Fruit fly (Drosophila melanogaster) whole organism, embryonic: ENCODE data around the gene CG14273.
A peak's percentile ranks its signal among the peaks of the same experiment; 100 is the strongest.

ENCODE experiments used
- Asciz ChIP-seq: fragments of 200-800 bp; sonication (Bioruptor generic); optimal IDR thresholded peaks from 2 replicates; lab custom pipeline; 2017; ENCODE audit warnings: missing biosample characterization, mild to moderate bottlenecking, missing genetic modification characterization, missing genetic modification reagents
- Blimp-1 ChIP-seq: fragments of 200-800 bp; sonication (Bioruptor generic); optimal IDR thresholded peaks from 3 replicates; lab custom pipeline; 2018; ENCODE audit warnings: missing biosample characterization, missing genetic modification characterization, mild to moderate bottlenecking, moderate library complexity, missing genetic modification reagents
- CG10431 ChIP-seq: fragments of 200-800 bp; sonication (Bioruptor generic); optimal IDR thresholded peaks from 3 replicates; lab custom pipeline; 2018; ENCODE audit warnings: missing biosample characterization, mild to moderate bottlenecking, missing genetic modification characterization
- CG10979 ChIP-seq: fragments of 200-800 bp; sonication (Bioruptor generic); optimal IDR thresholded peaks from 2 replicates; lab custom pipeline; 2018; ENCODE audit warnings: missing biosample characterization, mild to moderate bottlenecking, missing genetic modification characterization, moderate library complexity
- CG11398 ChIP-seq: fragments of 200-800 bp; sonication (Bioruptor generic); optimal IDR thresholded peaks from 2 replicates; lab custom pipeline; 2016; ENCODE audit warnings: missing biosample characterization, missing genetic modification characterization
- CG13624 ChIP-seq: fragments of 200-800 bp; sonication (Bioruptor generic); optimal IDR thresholded peaks from 2 replicates; lab custom pipeline; 2016; ENCODE audit warnings: missing biosample characterization, missing genetic modification characterization
- CG14441 ChIP-seq: fragments of 200-800 bp; sonication (Bioruptor generic); IDR thresholded peaks from 2 replicates; pipeline ENCODE4 v1.3.6; 2022; ENCODE audit warnings: missing biosample characterization, missing genetic modification characterization
- CG14667 ChIP-seq: fragments of 200-800 bp; sonication (Bioruptor generic); IDR thresholded peaks from 2 replicates; pipeline ENCODE4 v1.3.6; 2022; ENCODE audit warnings: missing biosample characterization, missing genetic modification characterization
- CG1529 ChIP-seq: fragments of 200-800 bp; sonication (Bioruptor generic); optimal IDR thresholded peaks from 3 replicates; lab custom pipeline; 2018; ENCODE audit warnings: missing biosample characterization, missing genetic modification characterization
- CG17328 ChIP-seq: fragments of 200-800 bp; sonication (Bioruptor generic); IDR thresholded peaks from 2 replicates; pipeline ENCODE4 v1.3.6; 2022; ENCODE audit warnings: missing biosample characterization, missing genetic modification characterization
- CG17612 ChIP-seq: fragments of 200-800 bp; sonication (Bioruptor generic); IDR thresholded peaks from 2 replicates; pipeline ENCODE4 v1.3.6; 2022; ENCODE audit warnings: missing biosample characterization, missing genetic modification characterization
- CG1792 ChIP-seq: fragments of 200-800 bp; sonication (Bioruptor generic); optimal IDR thresholded peaks from 2 replicates; lab custom pipeline; 2016; ENCODE audit warnings: missing biosample characterization, missing genetic modification characterization
- CG2116 ChIP-seq: fragments of 200-800 bp; sonication (Bioruptor generic); optimal IDR thresholded peaks from 3 replicates; lab custom pipeline; 2018; ENCODE audit warnings: missing biosample characterization, mild to moderate bottlenecking, missing genetic modification characterization
- CG31441 ChIP-seq: fragments of 200-800 bp; sonication (Bioruptor generic); IDR thresholded peaks from 2 replicates; pipeline ENCODE4 v1.3.6; 2022; ENCODE audit warnings: missing biosample characterization, missing genetic modification characterization
- CG4328 ChIP-seq: fragments of 200-800 bp; sonication (Bioruptor generic); optimal IDR thresholded peaks from 3 replicates; lab custom pipeline; 2017; ENCODE audit warnings: missing biosample characterization, missing genetic modification reagents, missing genetic modification characterization
- CG6654 ChIP-seq: fragments of 200-800 bp; sonication (Bioruptor generic); optimal IDR thresholded peaks from 2 replicates; lab custom pipeline; 2017; ENCODE audit warnings: missing biosample characterization, mild to moderate bottlenecking, missing genetic modification characterization
- Ets97D ChIP-seq: fragments of 200-800 bp; sonication (Bioruptor generic); optimal IDR thresholded peaks from 3 replicates; lab custom pipeline; 2016; ENCODE audit warnings: missing biosample characterization, missing genetic modification characterization
- Fer3 ChIP-seq: fragments of 200-800 bp; sonication (Bioruptor generic); optimal IDR thresholded peaks from 2 replicates; lab custom pipeline; 2018; ENCODE audit warnings: missing biosample characterization, mild to moderate bottlenecking, missing genetic modification characterization, moderate library complexity
- Gsc ChIP-seq: fragments of 200-800 bp; sonication (Bioruptor generic); IDR thresholded peaks from 2 replicates; pipeline ENCODE4 v1.3.6; 2022; ENCODE audit warnings: missing biosample characterization, missing genetic modification characterization
- HLHmδ ChIP-seq: fragments of 200-800 bp; sonication (Bioruptor generic); optimal IDR thresholded peaks from 2 replicates; lab custom pipeline; 2018; ENCODE audit warnings: missing biosample characterization, mild to moderate bottlenecking, missing genetic modification characterization, moderate library complexity
- Hey ChIP-seq: fragments of 200-800 bp; sonication (Bioruptor generic); optimal IDR thresholded peaks from 3 replicates; lab custom pipeline; 2018; ENCODE audit warnings: missing biosample characterization, mild to moderate bottlenecking, missing genetic modification characterization
- Hr78 ChIP-seq, 2 experiments: fragments of 200-800 bp in 1 of 2; fragments of >200 bp in 1 of 2; sonication (Bioruptor generic) in 1 of 2; optimal IDR thresholded peaks; 2 replicates each; lab custom pipeline; 2017 to 2019; ENCODE audit warnings: missing biosample characterization in 2 of 2, missing genetic modification characterization in 2 of 2, mild to moderate bottlenecking in 1 of 2, moderate library complexity in 1 of 2
- MTF-1 ChIP-seq: fragments of 200-800 bp; sonication (Bioruptor generic); optimal IDR thresholded peaks from 2 replicates; lab custom pipeline; 2018; ENCODE audit warnings: missing biosample characterization, mild to moderate bottlenecking, missing genetic modification characterization, borderline replicate concordance
- Mad ChIP-seq: fragments of 200-800 bp; sonication (Bioruptor generic); optimal IDR thresholded peaks from 2 replicates; lab custom pipeline; 2016; ENCODE audit warnings: missing biosample characterization, missing genetic modification characterization
- Myb ChIP-seq: fragments of 200-800 bp; sonication (Bioruptor generic); optimal IDR thresholded peaks from 2 replicates; lab custom pipeline; 2016; ENCODE audit warnings: missing biosample characterization, missing genetic modification characterization
- Nf-YC ChIP-seq: fragments of 200-800 bp; optimal IDR thresholded peaks from 3 replicates; lab custom pipeline; 2019; ENCODE audit warnings: missing biosample characterization, mild to moderate bottlenecking, missing genetic modification characterization, moderate library complexity
- Oaz ChIP-seq: fragments of 200-800 bp; sonication (Bioruptor generic); IDR thresholded peaks from 2 replicates; pipeline ENCODE4 v1.3.6; 2022; ENCODE audit warnings: missing biosample characterization, missing genetic modification characterization
- Pdp1 ChIP-seq, 2 experiments: fragments of 200-800 bp; sonication (Bioruptor generic); optimal IDR thresholded peaks; 3 replicates each; lab custom pipeline; 2016; ENCODE audit warnings: missing biosample characterization in 2 of 2, missing genetic modification characterization in 2 of 2, mild to moderate bottlenecking in 1 of 2, moderate library complexity in 1 of 2
- Poxn ChIP-seq: fragments of 200-800 bp; sonication (Bioruptor generic); IDR thresholded peaks from 2 replicates; pipeline ENCODE4 v1.3.6; 2022; ENCODE audit warnings: missing biosample characterization, missing genetic modification characterization
- ac ChIP-seq: fragments of 200-800 bp; sonication (Bioruptor generic); optimal IDR thresholded peaks from 3 replicates; lab custom pipeline; 2017; ENCODE audit warnings: missing biosample characterization, mild to moderate bottlenecking, missing genetic modification characterization
- ato ChIP-seq: fragments of 200-800 bp; sonication (Bioruptor generic); IDR thresholded peaks from 2 replicates; pipeline ENCODE4 v1.3.6; 2022; ENCODE audit warnings: missing biosample characterization, missing genetic modification characterization; ENCODE audit not compliant: partially characterized antibody
- bab2 ChIP-seq: fragments of 200-800 bp; sonication (Bioruptor generic); optimal IDR thresholded peaks from 2 replicates; lab custom pipeline; 2016; ENCODE audit warnings: missing biosample characterization, missing genetic modification characterization
- btn ChIP-seq: fragments of 200-800 bp; sonication (Bioruptor generic); optimal IDR thresholded peaks from 2 replicates; lab custom pipeline; 2016; ENCODE audit warnings: missing biosample characterization, missing genetic modification characterization
- cwo ChIP-seq: fragments of 200-800 bp; sonication (Bioruptor generic); optimal IDR thresholded peaks from 3 replicates; lab custom pipeline; 2017; ENCODE audit warnings: missing biosample characterization, missing genetic modification characterization, mild to moderate bottlenecking, moderate library complexity, missing genetic modification reagents
- da ChIP-seq: fragments of 200-800 bp; sonication (Bioruptor generic); optimal IDR thresholded peaks from 2 replicates; lab custom pipeline; 2016; ENCODE audit warnings: missing biosample characterization, missing genetic modification characterization
- dati ChIP-seq: fragments of 200-800 bp; sonication (Bioruptor generic); IDR thresholded peaks from 2 replicates; pipeline ENCODE4 v1.3.6; 2022; ENCODE audit warnings: missing biosample characterization, missing genetic modification characterization
- dysf ChIP-seq: fragments of 200-800 bp; sonication (Bioruptor generic); IDR thresholded peaks from 3 replicates; pipeline ENCODE4 v1.3.6; 2022; ENCODE audit warnings: missing biosample characterization, missing genetic modification characterization
- fru ChIP-seq: fragments of >200 bp; optimal IDR thresholded peaks from 2 replicates; lab custom pipeline; 2017
- hth ChIP-seq: fragments of >200 bp; optimal IDR thresholded peaks from 2 replicates; lab custom pipeline; 2017; ENCODE audit warnings: inconsistent platforms
- lov ChIP-seq, 2 experiments: fragments of 200-800 bp in 1 of 2; fragments of >200 bp in 1 of 2; sonication (Bioruptor generic) in 1 of 2; IDR thresholded peaks in 1 of 2; optimal IDR thresholded peaks in 1 of 2; 2 replicates in 1 of 2; 3 replicates in 1 of 2; pipeline versions ENCODE4 v1.3.6 to Lab custom; 2017 to 2022; ENCODE audit warnings: missing biosample characterization in 1 of 2, missing genetic modification characterization in 1 of 2
- prd ChIP-seq, 3 experiments: fragments of >200 bp in 2 of 3; fragments of 200-800 bp in 1 of 3; sonication (Bioruptor generic) in 1 of 3; optimal IDR thresholded peaks in 2 of 3; IDR thresholded peaks in 1 of 3; 2 replicates in 2 of 3; 3 replicates in 1 of 3; pipeline versions ENCODE4 v1.3.6 to Lab custom; 2017 to 2022; ENCODE audit warnings: missing biosample characterization in 1 of 3, missing genetic modification characterization in 1 of 3
- repo ChIP-seq: fragments of 200-800 bp; sonication (Bioruptor generic); optimal IDR thresholded peaks from 2 replicates; lab custom pipeline; 2016; ENCODE audit warnings: missing biosample characterization, missing genetic modification characterization
- tap ChIP-seq: fragments of 200-800 bp; optimal IDR thresholded peaks from 3 replicates; lab custom pipeline; 2019; ENCODE audit warnings: missing biosample characterization, mild to moderate bottlenecking, missing genetic modification characterization, moderate library complexity
- tin ChIP-seq: fragments of 200-800 bp; sonication (Bioruptor generic); optimal IDR thresholded peaks from 3 replicates; lab custom pipeline; 2016; ENCODE audit warnings: missing biosample characterization, missing genetic modification characterization
- tll ChIP-seq, 2 experiments: fragments of 200-800 bp in 1 of 2; fragments of >200 bp in 1 of 2; sonication (Bioruptor generic) in 1 of 2; optimal IDR thresholded peaks; 2 replicates each; lab custom pipeline; 2017 to 2019; ENCODE audit warnings: missing biosample characterization in 2 of 2, missing genetic modification characterization in 2 of 2, mild to moderate bottlenecking in 1 of 2, moderate library complexity in 1 of 2
- tna ChIP-seq: fragments of 200-800 bp; sonication (Bioruptor generic); IDR thresholded peaks from 2 replicates; pipeline ENCODE4 v1.3.6; 2022; ENCODE audit warnings: missing biosample characterization, missing genetic modification characterization; ENCODE audit not compliant: partially characterized antibody
- yki ChIP-seq: fragments of >200 bp; optimal IDR thresholded peaks from 3 replicates; lab custom pipeline; 2018
- z ChIP-seq: fragments of 200-800 bp; sonication (Bioruptor generic); IDR thresholded peaks from 3 replicates; pipeline ENCODE4 v1.3.6; 2022; ENCODE audit warnings: missing biosample characterization, missing genetic modification characterization

The CG14273 gene

DNA sequence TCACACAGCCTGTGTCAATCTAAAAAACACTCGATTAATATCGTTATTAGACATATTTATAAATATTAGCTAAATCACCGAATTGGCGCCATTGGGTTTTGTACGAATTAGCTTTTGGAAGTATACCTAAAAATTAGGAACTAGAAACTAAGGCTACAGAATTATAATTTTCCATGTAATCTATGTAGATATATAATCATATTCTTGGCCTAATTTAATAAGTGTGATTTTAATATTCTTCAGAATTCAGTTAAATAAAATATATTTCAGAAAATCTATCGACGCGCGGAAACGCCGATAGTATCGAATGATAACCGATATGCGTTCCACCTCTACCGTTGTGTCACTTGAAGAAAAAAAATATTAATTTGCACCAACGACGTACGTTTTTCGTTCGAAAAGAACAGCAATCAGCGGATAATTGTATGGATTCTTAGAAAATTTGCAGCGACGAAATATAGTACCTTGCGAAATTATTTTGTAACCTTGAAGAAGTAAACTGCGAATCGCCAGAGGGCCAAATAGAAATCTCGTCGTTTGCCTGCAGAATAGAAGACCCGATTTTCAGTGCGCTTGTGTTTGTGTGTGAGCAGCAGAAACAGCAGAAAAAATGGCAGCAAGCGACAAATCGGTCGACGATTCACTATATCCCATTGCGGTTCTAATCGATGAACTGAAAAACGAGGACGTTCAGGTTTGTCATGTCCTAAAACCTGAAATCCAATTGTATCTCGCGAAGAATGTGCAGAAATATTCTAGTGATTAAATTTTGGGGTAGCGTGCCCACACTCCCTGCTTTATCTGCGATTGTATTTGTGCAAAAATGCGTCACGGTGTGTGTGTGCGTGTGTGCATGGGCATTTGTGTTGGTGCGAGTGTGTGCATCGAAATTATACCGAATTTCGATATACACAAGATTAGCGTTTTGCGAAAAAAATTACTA lies 23.5 kb downstream of the CG14273 start, which contains the start of gene Pp2A-29B (continued):
- no peak for TF ChIP-seq hth (lab: Kevin White, UChicago)
- TF ChIP-seq CG17612 (GFP tag; lab: Robert Waterston, UW): no peak
- no peak for TF ChIP-seq CG13624 (GFP tag; lab: Kevin White, UChicago)
- TF ChIP-seq fru (lab: Kevin White, UChicago): no peak
- TF ChIP-seq CG14441 (GFP tag; lab: Robert Waterston, UW): no peak; the same call in 1 of the 2 replicates
- no peak for TF ChIP-seq CG1792
- no peak for TF ChIP-seq tll (GFP tag; optimal IDR thresholded peaks at IDR 0.05; lab: Kevin White, UChicago)
- TF ChIP-seq dati (GFP tag; lab: Robert Waterston, UW): no peak
- TF ChIP-seq ac (GFP tag; lab: Kevin White, UChicago): no peak
- TF ChIP-seq bab2 (GFP tag; lab: Kevin White, UChicago): no peak
- TF ChIP-seq CG10431: no peak
- no peak for TF ChIP-seq Oaz (GFP tag; lab: Robert Waterston, UW)
- TF ChIP-seq prd (optimal IDR thresholded peaks at IDR 0.05; lab: Kevin White, UChicago): no peak
- TF ChIP-seq prd (GFP tag; IDR thresholded peaks at IDR 0.05; lab: Robert Waterston, UW): peak; percentile 24; the same call in 1 of the 3 replicates
- no peak for TF ChIP-seq Fer3
- TF ChIP-seq HLHmδ (GFP tag; lab: Kevin White, UChicago): no peak
- no peak for TF ChIP-seq CG10979 (tag; lab: Kevin White, UChicago)
- peak; percentile 0 for TF ChIP-seq tin
- no peak for TF ChIP-seq Hey (tag; lab: Kevin White, UChicago)
- TF ChIP-seq Nf-YC (tag; lab: Kevin White, UChicago): peak; percentile 57
- no peak for TF ChIP-seq Poxn
- no peak for TF ChIP-seq dysf (GFP tag; lab: Robert Waterston, UW)
- no peak for TF ChIP-seq cwo (GFP tag; lab: Kevin White, UChicago)
- TF ChIP-seq Ets97D (GFP tag; lab: Kevin White, UChicago): peak; percentile 31
- no peak for TF ChIP-seq CG11398 (GFP tag; lab: Kevin White, UChicago)
- TF ChIP-seq CG4328 (GFP tag; lab: Kevin White, UChicago): peak; percentile 7
- TF ChIP-seq yki: no peak
- no peak for TF ChIP-seq repo
- no peak for TF ChIP-seq Gsc (GFP tag; lab: Robert Waterston, UW)
- no peak for TF ChIP-seq Asciz (GFP tag; lab: Kevin White, UChicago)
- TF ChIP-seq Hr78 (GFP tag; optimal IDR thresholded peaks at IDR 0.05; lab: Kevin White, UChicago): no peak
- no peak for TF ChIP-seq btn (GFP tag; lab: Kevin White, UChicago)
- TF ChIP-seq MTF-1: no peak
- no peak for TF ChIP-seq CG17328 (GFP tag; lab: Robert Waterston, UW)
- peak; percentile 95 for TF ChIP-seq tna (GFP tag; lab: Robert Waterston, UW)
- peak; percentile 95 for TF ChIP-seq ato (GFP tag; lab: Robert Waterston, UW)
- TF ChIP-seq Mad (GFP tag; lab: Kevin White, UChicago): no peak
- TF ChIP-seq CG1529 (GFP tag; lab: Kevin White, UChicago): no peak
- no peak for TF ChIP-seq z (GFP tag; lab: Robert Waterston, UW)
- no peak for TF ChIP-seq CG6654 (GFP tag; lab: Kevin White, UChicago)
- no peak for TF ChIP-seq Myb (GFP tag; lab: Kevin White, UChicago)
- TF ChIP-seq tap: no peak
- TF ChIP-seq lov (optimal IDR thresholded peaks at IDR 0.05; lab: Kevin White, UChicago): no peak
- no peak for TF ChIP-seq lov (GFP tag; IDR thresholded peaks at IDR 0.05; lab: Robert Waterston, UW)
- peak; percentile 91 for TF ChIP-seq CG2116 (GFP tag; lab: Kevin White, UChicago)
- peak; percentile 73; the same call in 1 of the 2 replicates for TF ChIP-seq CG31441
- no peak for TF ChIP-seq CG14667 (GFP tag; lab: Robert Waterston, UW)
- peak in 1 of 2 experiments; percentile 74 for TF ChIP-seq Pdp1 (GFP tag; optimal IDR thresholded peaks at IDR 0.05; lab: Kevin White, UChicago)
- TF ChIP-seq da (GFP tag; lab: Kevin White, UChicago): no peak
- TF ChIP-seq Blimp-1 (GFP tag; lab: Kevin White, UChicago): no peak
